Worm (Caenorhabditis elegans) whole organism, L4 larva: ENCODE measurements around the gene vms-1.

Source experiments
- F49E8.2 ChIP-seq: sonication (generic microtip); optimal IDR thresholded peaks from 2 replicates; lab custom pipeline; 2016; ENCODE audit warnings: missing compliant biosample characterization, mild to moderate bottlenecking, missing genetic modification characterization, borderline replicate concordance
- ZK337.2 ChIP-seq: fragments of 200-800 bp; sonication (Bioruptor generic); IDR thresholded peaks from 2 replicates; pipeline ENCODE4 v1.3.6; 2022; ENCODE audit warnings: missing genetic modification reagents, missing genetic modification characterization, missing compliant biosample characterization
- ZK546.5 ChIP-seq, 2 experiments: sonication (generic microtip); optimal IDR thresholded peaks; 2 replicates each; lab custom pipeline; 2017; ENCODE audit warnings: missing biosample characterization in 2 of 2, missing genetic modification characterization in 2 of 2
- aha-1 ChIP-seq: fragments of 150-350 bp; peaks from one replicate; lab custom pipeline; 2014; ENCODE audit warnings: missing biosample characterization, missing genetic modification characterization
- cey-2 ChIP-seq: sonication (generic microtip); optimal IDR thresholded peaks from 3 replicates; lab custom pipeline; 2017; ENCODE audit warnings: missing genetic modification characterization, mild to moderate bottlenecking, missing compliant biosample characterization, antibody characterized with exemption, borderline replicate concordance; ENCODE audit not compliant: insufficient read depth
- daf-16 ChIP-seq, 3 experiments: sonication (generic microtip); optimal IDR thresholded peaks; 2 replicates each; lab custom pipeline; 2016 to 2017; ENCODE audit warnings: missing genetic modification characterization in 3 of 3, missing genetic modification reagents in 3 of 3, mild to moderate bottlenecking in 2 of 3, missing compliant biosample characterization in 2 of 3, missing biosample characterization in 1 of 3, moderate library complexity in 1 of 3
- daf-19 ChIP-seq: fragments of 200-800 bp; sonication (Bioruptor generic); conservative IDR thresholded peaks from 2 replicates; pipeline ENCODE4 v1.3.6; 2022; ENCODE audit warnings: missing genetic modification characterization, missing compliant biosample characterization
- daf-8 ChIP-seq: fragments of 200-800 bp; sonication (Bioruptor generic); IDR thresholded peaks from 2 replicates; pipeline ENCODE4 v1.3.6; 2022; ENCODE audit warnings: missing genetic modification characterization, missing compliant biosample characterization
- dmd-6 ChIP-seq: fragments of 200-800 bp; sonication (Bioruptor generic); IDR thresholded peaks from 2 replicates; pipeline ENCODE4 v1.3.6; 2022; ENCODE audit warnings: missing genetic modification reagents, missing genetic modification characterization, missing compliant biosample characterization
- dpl-1 ChIP-seq: fragments of 150-350 bp; optimal IDR thresholded peaks from 2 replicates; lab custom pipeline; 2014; ENCODE audit warnings: missing biosample characterization, missing genetic modification reagents, missing genetic modification characterization
- dve-1 ChIP-seq: sonication (generic microtip); optimal IDR thresholded peaks from 2 replicates; lab custom pipeline; 2017; ENCODE audit warnings: antibody characterized with exemption, mild to moderate bottlenecking, missing genetic modification characterization, missing compliant biosample characterization; ENCODE audit not compliant: insufficient read depth
- fkh-10 ChIP-seq: fragments of 150-350 bp; optimal IDR thresholded peaks from 2 replicates; lab custom pipeline; 2014; ENCODE audit warnings: missing biosample characterization, missing genetic modification reagents, missing genetic modification characterization
- gei-8 ChIP-seq: fragments of 200-800 bp; sonication (Bioruptor generic); optimal IDR thresholded peaks from 2 replicates; lab custom pipeline; 2018; ENCODE audit warnings: mild to moderate bottlenecking, missing genetic modification characterization, missing compliant biosample characterization
- hif-1 ChIP-seq, 2 experiments: sonication (generic microtip); optimal IDR thresholded peaks; 2 replicates each; lab custom pipeline; 2016 to 2017; ENCODE audit warnings: missing compliant biosample characterization in 2 of 2, missing genetic modification characterization in 2 of 2, missing genetic modification reagents in 2 of 2, missing genotype in 2 of 2, mild to moderate bottlenecking in 1 of 2
- hlh-11 ChIP-seq: fragments of 200-800 bp; sonication (Bioruptor generic); optimal IDR thresholded peaks from 2 replicates; lab custom pipeline; 2018; ENCODE audit warnings: mild to moderate bottlenecking, missing genetic modification characterization, missing compliant biosample characterization
- hlh-30 ChIP-seq: sonication (generic microtip); optimal IDR thresholded peaks from 2 replicates; lab custom pipeline; 2017; ENCODE audit warnings: antibody characterized with exemption, mild to moderate bottlenecking, missing genetic modification characterization, missing compliant biosample characterization; ENCODE audit not compliant: insufficient read depth
- hmg-1.1 ChIP-seq: fragments of 200-800 bp; sonication (Bioruptor generic); IDR thresholded peaks from 2 replicates; pipeline ENCODE4 v1.3.6; 2022; ENCODE audit warnings: missing genetic modification reagents, missing genetic modification characterization, missing compliant biosample characterization
- lin-13 ChIP-seq: fragments of 150-350 bp; optimal IDR thresholded peaks from 2 replicates; lab custom pipeline; 2014; ENCODE audit warnings: missing biosample characterization, missing genetic modification reagents, missing genetic modification characterization
- lin-39 ChIP-seq: fragments of 150-350 bp; optimal IDR thresholded peaks from 2 replicates; lab custom pipeline; 2014; ENCODE audit warnings: missing biosample characterization, missing genetic modification reagents, missing genetic modification characterization
- lsy-2 ChIP-seq, 2 experiments: fragments of 150-350 bp in 1 of 2; sonication (generic microtip) in 1 of 2; optimal IDR thresholded peaks; 2 replicates each; lab custom pipeline; 2014 to 2017; ENCODE audit warnings: missing biosample characterization in 2 of 2, missing genetic modification characterization in 2 of 2
- mdl-1 ChIP-seq, 2 experiments: fragments of 150-350 bp in 1 of 2; sonication (generic microtip) in 1 of 2; optimal IDR thresholded peaks; 2 replicates each; lab custom pipeline; 2014 to 2017; ENCODE audit warnings: missing biosample characterization in 2 of 2, missing genetic modification characterization in 2 of 2
- mdt-29 ChIP-seq: fragments of 200-800 bp; sonication (Bioruptor generic); IDR thresholded peaks from 2 replicates; pipeline ENCODE4 v1.3.6; 2022; ENCODE audit warnings: missing genetic modification reagents, missing genetic modification characterization, missing compliant biosample characterization
- mep-1 ChIP-seq: fragments of 150-350 bp; sonication (generic microtip); optimal IDR thresholded peaks from 3 replicates; lab custom pipeline; 2014; ENCODE audit warnings: missing biosample characterization, missing genetic modification characterization
- mes-2 ChIP-seq: sonication (generic microtip); optimal IDR thresholded peaks from 2 replicates; lab custom pipeline; 2016; ENCODE audit warnings: missing genotype, mild to moderate bottlenecking, missing genetic modification characterization, missing compliant biosample characterization; ENCODE audit not compliant: poor library complexity, severe bottlenecking
- mxl-2 ChIP-seq: fragments of 200-800 bp; sonication (Bioruptor generic); conservative IDR thresholded peaks from 2 replicates; pipeline ENCODE4 v1.3.6; 2022; ENCODE audit warnings: missing genetic modification reagents, missing genetic modification characterization, missing compliant biosample characterization
- mxl-3 ChIP-seq: fragments of 200-800 bp; sonication (Bioruptor generic); optimal IDR thresholded peaks from 2 replicates; lab custom pipeline; 2018; ENCODE audit warnings: mild to moderate bottlenecking, missing genetic modification characterization, missing compliant biosample characterization
- nhr-11 ChIP-seq: fragments of 150-350 bp; optimal IDR thresholded peaks from 2 replicates; lab custom pipeline; 2014; ENCODE audit warnings: missing biosample characterization, missing genetic modification characterization
- nhr-25 ChIP-seq: sonication (generic microtip); optimal IDR thresholded peaks from 2 replicates; lab custom pipeline; 2017; ENCODE audit warnings: missing genetic modification characterization, mild to moderate bottlenecking, missing compliant biosample characterization, antibody characterized with exemption, moderate library complexity, borderline replicate concordance; ENCODE audit not compliant: insufficient read depth
- nhr-28 ChIP-seq: fragments of 150-350 bp; optimal IDR thresholded peaks from 2 replicates; lab custom pipeline; 2014; ENCODE audit warnings: missing biosample characterization, missing genetic modification characterization
- nhr-48 ChIP-seq: sonication (generic microtip); optimal IDR thresholded peaks from 2 replicates; lab custom pipeline; 2016; ENCODE audit warnings: mild to moderate bottlenecking, missing genetic modification characterization, missing compliant biosample characterization
- nhr-6 ChIP-seq: fragments of 150-350 bp; optimal IDR thresholded peaks from 2 replicates; lab custom pipeline; 2014; ENCODE audit warnings: missing biosample characterization, missing genetic modification characterization
- nhr-77 ChIP-seq: fragments of 150-350 bp; optimal IDR thresholded peaks from 2 replicates; lab custom pipeline; 2014; ENCODE audit warnings: missing biosample characterization, missing genetic modification characterization
- php-3 ChIP-seq: fragments of 200-800 bp; sonication (Bioruptor generic); IDR thresholded peaks from 2 replicates; pipeline ENCODE4 v1.3.6; 2022; ENCODE audit warnings: missing genetic modification reagents, missing genetic modification characterization, missing compliant biosample characterization
- pqm-1 ChIP-seq: sonication (generic microtip); optimal IDR thresholded peaks from 2 replicates; lab custom pipeline; 2017; ENCODE audit warnings: missing biosample characterization, missing genetic modification characterization
- rbr-2 ChIP-seq: sonication (generic microtip); optimal IDR thresholded peaks from 2 replicates; lab custom pipeline; 2016; ENCODE audit warnings: missing genotype, missing genetic modification characterization, missing compliant biosample characterization
- sdz-12 ChIP-seq: fragments of 200-800 bp; sonication (Bioruptor generic); optimal IDR thresholded peaks from 2 replicates; lab custom pipeline; 2018; ENCODE audit warnings: mild to moderate bottlenecking, missing genetic modification characterization, missing compliant biosample characterization
- set-16 ChIP-seq: fragments of 200-800 bp; sonication (Bioruptor generic); IDR thresholded peaks from 2 replicates; pipeline ENCODE4 v1.3.6; 2022; ENCODE audit warnings: missing genetic modification reagents, missing genetic modification characterization, missing compliant biosample characterization
- tra-1 ChIP-seq: fragments of 200-800 bp; sonication (Bioruptor generic); IDR thresholded peaks from 2 replicates; pipeline ENCODE4 v1.3.6; 2022; ENCODE audit warnings: missing genetic modification reagents, missing genetic modification characterization, missing compliant biosample characterization
- unc-62 ChIP-seq, 3 experiments: fragments of 150-350 bp in 1 of 3; sonication (generic microtip); optimal IDR thresholded peaks in 2 of 3; peaks in 1 of 3; 1 replicate in 1 of 3; 2 replicates in 2 of 3; lab custom pipeline; 2014 to 2017; ENCODE audit warnings: missing biosample characterization in 3 of 3, missing genetic modification characterization in 3 of 3, missing genetic modification reagents in 3 of 3, missing genotype in 1 of 3
- vab-7 ChIP-seq: fragments of 200-800 bp; sonication (Bioruptor generic); IDR thresholded peaks from 2 replicates; pipeline ENCODE4 v1.3.6; 2022; ENCODE audit warnings: missing genetic modification reagents, missing genetic modification characterization, missing compliant biosample characterization
- zag-1 ChIP-seq: fragments of 150-350 bp; optimal IDR thresholded peaks from 2 replicates; lab custom pipeline; 2014; ENCODE audit warnings: missing biosample characterization, missing genetic modification characterization

vms-1 gene

DNA sequence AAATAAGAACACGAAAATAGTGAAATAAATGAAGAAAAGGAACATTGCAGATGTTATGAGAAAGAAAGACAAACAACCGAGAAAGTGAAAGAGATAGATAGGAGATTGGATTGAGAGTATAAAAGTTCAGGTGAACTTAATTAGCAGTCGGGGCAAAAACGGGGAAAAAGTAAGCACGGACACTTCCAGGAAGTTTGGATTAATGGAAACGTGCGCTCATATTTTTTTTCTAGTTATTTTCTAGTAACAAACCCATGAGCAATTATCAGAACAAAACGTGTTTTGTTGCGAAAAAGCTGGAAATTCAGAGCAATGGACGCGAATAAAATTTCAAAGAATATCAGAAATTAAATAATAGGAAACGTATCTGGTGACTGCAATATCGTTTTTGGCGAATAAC is 33.6 kb downstream of the vms-1 start:
- TF ChIP-seq nhr-11 (tag; lab: Kevin White, UChicago) (peak; percentile 6), lsy-2 (tag; optimal IDR thresholded peaks at IDR 0.05; lab: Kevin White, UChicago) (peak in 1 of 2 experiments; percentile 36), ZK337.2 (GFP tag; lab: Robert Waterston, UW) (no peak), aha-1 (tag; lab: Kevin White, UChicago) (peak; percentile 51)
- TF ChIP-seq, all 104 proteins: peak for 3

DNA sequence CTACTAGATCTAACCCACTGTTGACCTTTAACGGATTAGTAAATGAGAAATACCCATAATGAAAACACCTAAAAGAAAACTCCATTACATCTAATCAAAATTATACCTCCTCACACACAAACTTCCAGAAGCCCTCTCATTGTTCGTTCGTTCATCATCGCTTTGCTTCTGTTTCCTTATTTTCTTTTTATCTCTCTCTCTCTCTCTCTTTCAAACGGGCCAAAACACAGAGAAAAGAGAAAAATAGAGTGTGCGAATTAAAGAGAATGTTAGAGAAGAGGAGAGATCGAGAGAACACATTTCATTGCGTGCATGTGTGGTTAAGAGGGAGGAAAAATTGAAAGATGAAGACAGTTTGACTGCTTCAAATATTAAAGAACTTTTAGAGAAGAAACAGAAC is 36.0 kb downstream of the vms-1 start:
- TF ChIP-seq fkh-10 (peak; percentile 44), mxl-3 (peak; percentile 63), daf-16 (GFP tag; optimal IDR thresholded peaks at IDR 0.05; lab: Kevin White, UChicago) (no peak), daf-16 (tag; optimal IDR thresholded peaks at IDR 0.05; lab: Kevin White, UChicago) (peak; percentile 49), hlh-11 (tag; lab: Kevin White, UChicago) (peak; percentile 76), nhr-11 (tag; lab: Kevin White, UChicago) (peak; percentile 30), hmg-1.1 (peak; percentile 53), dve-1 (tag; lab: Kevin White, UChicago) (peak; percentile 85), lin-39 (tag; lab: Kevin White, UChicago) (no peak), mep-1 (tag; lab: Kevin White, UChicago) (peak; percentile 87), nhr-6 (tag; lab: Kevin White, UChicago) (peak; percentile 40), hif-1 (tag; optimal IDR thresholded peaks at IDR 0.05; lab: Kevin White, UChicago) (peak in 1 of 2 experiments; percentile 9), nhr-28 (peak; percentile 76), pqm-1 (tag; lab: Kevin White, UChicago) (peak; percentile 26), dpl-1 (GFP tag; lab: Kevin White, UChicago) (no peak), unc-62 (GFP tag; optimal IDR thresholded peaks at IDR 0.05 in 1 of 2; lab: Kevin White, UChicago) (peak in 1 of 2 experiments; percentile 52), unc-62 (tag; optimal IDR thresholded peaks at IDR 0.05; lab: Kevin White, UChicago) (no peak), mes-2 (peak; percentile 69), lin-13 (GFP tag; lab: Kevin White, UChicago) (peak; percentile 8), mdt-29 (no peak), aha-1 (tag; lab: Kevin White, UChicago) (peak; percentile 86), zag-1 (tag; lab: Kevin White, UChicago) (no peak), nhr-77 (tag; lab: Kevin White, UChicago) (peak; percentile 42), dmd-6 (GFP tag; lab: Robert Waterston, UW) (peak; percentile 49), mdl-1 (tag; optimal IDR thresholded peaks at IDR 0.05; lab: Kevin White, UChicago) (peak; percentile 38 to 89), nhr-25 (peak; percentile 36), nhr-48 (peak; percentile 15), cey-2 (tag; lab: Kevin White, UChicago) (no peak), lsy-2 (tag; optimal IDR thresholded peaks at IDR 0.05; lab: Kevin White, UChicago) (peak; percentile 64 to 91), gei-8 (peak; percentile 58), sdz-12 (GFP tag; lab: Kevin White, UChicago) (no peak), rbr-2 (tag; lab: Kevin White, UChicago) (peak; percentile 37), F49E8.2 (tag; lab: Kevin White, UChicago) (no peak), hlh-30 (tag; lab: Kevin White, UChicago) (peak; percentile 70)

DNA sequence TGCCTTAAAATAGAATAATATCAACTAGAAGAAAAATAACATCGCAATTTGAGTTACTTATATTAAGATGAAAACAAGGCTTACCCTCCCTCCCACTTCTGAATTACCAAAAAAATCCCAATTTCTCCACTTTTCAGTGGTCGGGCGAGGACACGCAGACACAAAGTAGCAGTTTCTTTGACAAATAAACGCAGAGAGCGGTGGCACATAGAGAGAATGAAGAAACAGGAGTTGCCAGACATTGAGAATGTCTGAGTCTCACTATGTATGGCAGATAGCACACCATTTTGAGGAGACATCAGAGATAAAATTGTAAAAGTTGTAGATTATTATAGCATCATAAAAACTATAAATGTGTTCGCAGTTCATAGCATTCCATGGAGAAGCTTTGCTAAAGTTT is 36.9 kb downstream of the vms-1 start:
- TF ChIP-seq mdl-1 (tag; optimal IDR thresholded peaks at IDR 0.05; lab: Kevin White, UChicago) (peak in 1 of 2 experiments; percentile 39), hif-1 (tag; optimal IDR thresholded peaks at IDR 0.05; lab: Kevin White, UChicago) (peak in 1 of 2 experiments; percentile 10), daf-19 (GFP tag; lab: Robert Waterston, UW) (no peak), hmg-1.1 (peak; percentile 61), aha-1 (tag; lab: Kevin White, UChicago) (peak; percentile 35), rbr-2 (tag; lab: Kevin White, UChicago) (peak; percentile 53), mes-2 (peak; percentile 73), tra-1 (GFP tag; lab: Robert Waterston, UW) (no peak), dpl-1 (GFP tag; lab: Kevin White, UChicago) (peak; percentile 19), mxl-2 (GFP tag; lab: Robert Waterston, UW) (no peak), vab-7 (GFP tag; lab: Robert Waterston, UW) (no peak), nhr-48 (peak; percentile 50), lsy-2 (tag; optimal IDR thresholded peaks at IDR 0.05; lab: Kevin White, UChicago) (peak in 1 of 2 experiments; percentile 79), dve-1 (tag; lab: Kevin White, UChicago) (peak; percentile 79), ZK546.5 (tag; optimal IDR thresholded peaks at IDR 0.05; lab: Kevin White, UChicago) (no peak), hlh-30 (tag; lab: Kevin White, UChicago) (peak; percentile 27), cey-2 (tag; lab: Kevin White, UChicago) (peak; percentile 65), set-16 (no peak), unc-62 (GFP tag; optimal IDR thresholded peaks at IDR 0.05 in 1 of 2; lab: Kevin White, UChicago) (peak in 1 of 2 experiments; percentile 93), unc-62 (tag; optimal IDR thresholded peaks at IDR 0.05; lab: Kevin White, UChicago) (no peak), php-3 (GFP tag; lab: Robert Waterston, UW) (peak; percentile 55; the same call in 1 of the 2 replicates), ZK337.2 (GFP tag; lab: Robert Waterston, UW) (no peak), nhr-28 (peak; percentile 72), daf-16 (GFP tag; optimal IDR thresholded peaks at IDR 0.05; lab: Kevin White, UChicago) (no peak), daf-16 (tag; optimal IDR thresholded peaks at IDR 0.05; lab: Kevin White, UChicago) (peak; percentile 59), daf-8 (GFP tag; lab: Robert Waterston, UW) (no peak), dmd-6 (GFP tag; lab: Robert Waterston, UW) (peak; percentile 50; the same call in 1 of the 2 replicates)
